Worm (Caenorhabditis elegans) whole organism, early embryonic: ENCODE results near the gene str-33.

ENCODE experiments used
- B0310.2 ChIP-seq: sonication (generic microtip); optimal IDR thresholded peaks from 2 replicates; lab custom pipeline; 2016; ENCODE audit warnings: mild to moderate bottlenecking, missing genetic modification characterization, missing compliant biosample characterization
- F13C5.2 ChIP-seq: sonication (generic microtip); optimal IDR thresholded peaks from 2 replicates; lab custom pipeline; 2017; ENCODE audit warnings: mild to moderate bottlenecking, missing genetic modification characterization, inconsistent platforms, missing compliant biosample characterization
- aly-1 ChIP-seq: sonication (generic microtip); optimal IDR thresholded peaks from 2 replicates; lab custom pipeline; 2016; ENCODE audit warnings: missing genetic modification characterization, missing compliant biosample characterization
- ama-1 ChIP-seq: fragments of 150-350 bp; optimal IDR thresholded peaks from 2 replicates; lab custom pipeline; 2014
- ceh-13 ChIP-seq: fragments of 200-800 bp; sonication (Bioruptor generic); optimal IDR thresholded peaks from 2 replicates; lab custom pipeline; 2018; ENCODE audit warnings: mild to moderate bottlenecking, missing genetic modification characterization, missing compliant biosample characterization
- ceh-36 ChIP-seq: sonication (generic microtip); optimal IDR thresholded peaks from 2 replicates; lab custom pipeline; 2016; ENCODE audit warnings: missing genetic modification characterization, inconsistent platforms, missing compliant biosample characterization
- ets-7 ChIP-seq: sonication (generic microtip); optimal IDR thresholded peaks from 2 replicates; lab custom pipeline; 2016; ENCODE audit warnings: missing genotype, missing genetic modification characterization, missing compliant biosample characterization
- flt-1 ChIP-seq: fragments of 200-800 bp; sonication (Bioruptor generic); IDR thresholded peaks from 2 replicates; pipeline ENCODE4 v1.3.6; 2022; ENCODE audit warnings: missing genetic modification characterization, missing compliant biosample characterization
- hmbx-1 ChIP-seq: sonication (generic microtip); optimal IDR thresholded peaks from 2 replicates; lab custom pipeline; 2016; ENCODE audit warnings: mild to moderate bottlenecking, missing genetic modification characterization, missing compliant biosample characterization
- hmg-4 ChIP-seq: fragments of 200-800 bp; sonication (Bioruptor generic); optimal IDR thresholded peaks from 2 replicates; lab custom pipeline; 2018; ENCODE audit warnings: mild to moderate bottlenecking, missing genetic modification characterization, missing compliant biosample characterization
- hnd-1 ChIP-seq: sonication (generic microtip); optimal IDR thresholded peaks from 2 replicates; lab custom pipeline; 2016; ENCODE audit warnings: missing genetic modification characterization, missing compliant biosample characterization
- pes-1 ChIP-seq: fragments of 200-800 bp; sonication (Bioruptor generic); IDR thresholded peaks from 2 replicates; pipeline ENCODE4 v1.3.6; 2022; ENCODE audit warnings: missing genetic modification reagents, missing genetic modification characterization, missing compliant biosample characterization
- scrt-1 ChIP-seq: fragments of 200-800 bp; sonication (Bioruptor generic); IDR thresholded peaks from 2 replicates; pipeline ENCODE4 v1.3.6; 2022; ENCODE audit warnings: missing genetic modification characterization, missing compliant biosample characterization
- sea-1 ChIP-seq: fragments of 200-800 bp; sonication (Bioruptor generic); conservative IDR thresholded peaks from 2 replicates; pipeline ENCODE4 v1.3.6; 2022; ENCODE audit warnings: missing genetic modification characterization, missing compliant biosample characterization
- tbx-11 ChIP-seq: fragments of 200-800 bp; sonication (Bioruptor generic); IDR thresholded peaks from 2 replicates; pipeline ENCODE4 v1.3.6; 2022; ENCODE audit warnings: missing genetic modification characterization, missing compliant biosample characterization
- tbx-37 ChIP-seq: fragments of 200-800 bp; sonication (Bioruptor generic); conservative IDR thresholded peaks from 2 replicates; pipeline ENCODE4 v1.3.6; 2022; ENCODE audit warnings: missing genetic modification reagents, missing genetic modification characterization, missing compliant biosample characterization
- tra-4 ChIP-seq: sonication (generic microtip); optimal IDR thresholded peaks from 2 replicates; lab custom pipeline; 2017; ENCODE audit warnings: missing genetic modification characterization, missing compliant biosample characterization

The str-33 gene

DNA sequence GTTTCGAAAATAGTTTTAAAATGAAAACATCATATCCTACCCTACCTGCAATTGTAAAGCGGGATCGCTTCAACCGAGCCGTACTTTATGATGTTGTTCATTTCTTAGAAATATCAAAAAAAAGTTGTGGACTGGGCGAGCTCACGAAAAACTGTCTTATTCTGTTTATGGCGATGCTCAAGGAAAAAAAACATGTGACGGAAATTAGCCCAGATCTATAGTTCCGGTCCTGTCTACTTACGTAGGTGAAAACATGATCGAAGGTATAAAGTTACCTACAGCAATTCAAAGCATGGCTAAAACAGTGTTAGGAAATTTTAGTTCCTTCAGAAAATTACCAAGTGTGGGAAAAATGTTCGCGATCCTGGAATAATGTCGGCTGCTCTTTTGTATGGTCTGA lies 7.6 kb upstream of the str-33 start, which contains the start of gene srt-27:
Gene srt-27 (minus strand): TSS at position 101 of the 400 bp plus-strand sequence.
- TF ChIP-seq scrt-1 (no peak), hmbx-1 (tag; lab: Kevin White, UChicago) (no peak), sea-1 (GFP tag; lab: Robert Waterston, UW) (no peak)

DNA sequence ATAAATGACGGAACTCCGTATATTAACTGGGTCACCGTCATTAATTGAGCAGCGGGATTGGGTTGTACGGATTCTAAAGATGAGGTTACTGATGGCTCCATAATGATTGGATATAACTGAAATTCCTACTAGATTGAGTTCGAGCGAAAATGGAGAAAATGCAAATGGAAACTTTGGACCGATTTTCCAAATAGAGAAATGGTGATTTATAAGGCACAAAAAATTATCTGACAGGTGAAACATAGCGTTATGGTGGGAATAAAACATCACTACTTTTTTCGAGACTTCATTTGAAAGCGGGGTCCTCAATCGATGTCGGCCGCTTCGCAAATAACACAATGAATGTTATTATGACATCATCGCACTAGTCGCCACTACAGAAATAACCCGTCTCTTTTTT lies 5.8 kb upstream of the str-33 start, which contains the start of gene srg-60:
Gene srg-60 (minus strand): TSS at position 101 of the 400 bp plus-strand sequence.
- TF ChIP-seq ets-7 (tag; lab: Kevin White, UChicago): no peak
- TF ChIP-seq tbx-11 (GFP tag; lab: Robert Waterston, UW): no peak
- no peak for TF ChIP-seq ceh-36 (tag; lab: Kevin White, UChicago)
- TF ChIP-seq sea-1 (GFP tag; lab: Robert Waterston, UW): no peak
- TF ChIP-seq scrt-1: no peak
- TF ChIP-seq ama-1 (lab: Kevin White, UChicago): no peak
- no peak for TF ChIP-seq B0310.2 (tag; lab: Kevin White, UChicago)
- TF ChIP-seq flt-1 (GFP tag; lab: Robert Waterston, UW): no peak
- TF ChIP-seq tra-4 (tag; lab: Kevin White, UChicago): no peak
- no peak for TF ChIP-seq ceh-13
- TF ChIP-seq F13C5.2 (tag; lab: Kevin White, UChicago): no peak

DNA sequence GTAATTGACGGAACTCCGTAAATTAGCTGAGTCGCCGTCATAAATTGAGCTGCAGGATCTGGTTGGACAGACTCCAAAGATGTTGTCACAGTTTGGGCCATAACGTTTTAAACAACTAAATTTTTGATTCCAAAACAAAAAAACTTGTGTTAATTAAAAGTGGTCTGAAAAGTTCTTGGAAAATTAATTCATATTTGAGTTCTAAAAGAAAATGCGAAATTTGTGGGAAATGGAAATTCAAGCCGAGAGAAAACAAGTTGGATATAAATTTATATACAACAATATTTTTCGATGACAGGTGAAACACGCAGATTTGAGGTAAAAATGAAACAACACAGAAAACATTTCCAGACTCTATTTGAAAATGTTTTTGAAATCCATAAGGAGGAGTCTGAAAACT lies 3.1 kb upstream of the str-33 start, which contains the start of gene srg-59:
Gene srg-59 (minus strand): TSS at position 101 of the 400 bp plus-strand sequence.
- TF ChIP-seq flt-1 (GFP tag; lab: Robert Waterston, UW): no peak
- no peak for TF ChIP-seq ceh-13
- TF ChIP-seq aly-1 (tag; lab: Kevin White, UChicago): no peak
- TF ChIP-seq pes-1: no peak
- no peak for TF ChIP-seq ceh-36 (tag; lab: Kevin White, UChicago)
- no peak for TF ChIP-seq hnd-1
- no peak for TF ChIP-seq B0310.2 (tag; lab: Kevin White, UChicago)
- TF ChIP-seq ets-7 (tag; lab: Kevin White, UChicago): no peak
- TF ChIP-seq hmg-4 (GFP tag; lab: Kevin White, UChicago): no peak
- no peak for TF ChIP-seq tbx-11 (GFP tag; lab: Robert Waterston, UW)
- no peak for TF ChIP-seq ama-1 (lab: Kevin White, UChicago)
- TF ChIP-seq sea-1 (GFP tag; lab: Robert Waterston, UW): no peak
- no peak for TF ChIP-seq tbx-37 (GFP tag; lab: Robert Waterston, UW)
- TF ChIP-seq F13C5.2 (tag; lab: Kevin White, UChicago): no peak
- TF ChIP-seq scrt-1: no peak

- no peak for TF ChIP-seq pes-1
- no peak for TF ChIP-seq ama-1 (lab: Kevin White, UChicago)
- TF ChIP-seq hmg-4 (GFP tag; lab: Kevin White, UChicago): no peak
- TF ChIP-seq ets-7 (tag; lab: Kevin White, UChicago): no peak
- no peak for TF ChIP-seq tra-4 (tag; lab: Kevin White, UChicago)
- TF ChIP-seq F13C5.2 (tag; lab: Kevin White, UChicago): no peak
Observed at ce11 chrV:2727101-2727500, 1.2 kb upstream of the str-33 start, which contains the start of gene str-13. Gene str-13 (minus strand): TSS chrV:2727201.

- TF ChIP-seq pes-1: no peak
- TF ChIP-seq ceh-36 (tag; lab: Kevin White, UChicago): no peak
- no peak for TF ChIP-seq sea-1 (GFP tag; lab: Robert Waterston, UW)
Observed at ce11 chrV:2730784-2731480, 2.6 kb downstream of the str-33 start, which contains the start of gene dod-3. Gene dod-3 (minus strand): TSS chrV:2731098.

ce11 chrV:2734360-2734759 lies 6.0 kb downstream of the str-33 start, which contains the start of gene srg-57:
Gene srg-57 (minus strand): TSS chrV:2734460.
- TF ChIP-seq aly-1 (tag; lab: Kevin White, UChicago): no peak
- no peak for TF ChIP-seq hnd-1
- TF ChIP-seq ceh-13: no peak
- no peak for TF ChIP-seq scrt-1
- no peak for TF ChIP-seq tbx-37 (GFP tag; lab: Robert Waterston, UW)
- TF ChIP-seq F13C5.2 (tag; lab: Kevin White, UChicago): no peak
- no peak for TF ChIP-seq pes-1
- no peak for TF ChIP-seq ets-7 (tag; lab: Kevin White, UChicago)
- no peak for TF ChIP-seq B0310.2 (tag; lab: Kevin White, UChicago)
- TF ChIP-seq tbx-11 (GFP tag; lab: Robert Waterston, UW): no peak
- no peak for TF ChIP-seq tra-4 (tag; lab: Kevin White, UChicago)
- TF ChIP-seq ama-1 (lab: Kevin White, UChicago): no peak

ce11 chrV:2738174-2738573 lies 9.8 kb downstream of the str-33 start, which contains the start of gene srg-56:
Gene srg-56 (minus strand): TSS chrV:2738274.
- TF ChIP-seq ceh-13: no peak
- TF ChIP-seq hnd-1: no peak
- no peak for TF ChIP-seq ceh-36 (tag; lab: Kevin White, UChicago)
- no peak for TF ChIP-seq hmg-4 (GFP tag; lab: Kevin White, UChicago)
- no peak for TF ChIP-seq sea-1 (GFP tag; lab: Robert Waterston, UW)
- TF ChIP-seq flt-1 (GFP tag; lab: Robert Waterston, UW): no peak
- no peak for TF ChIP-seq pes-1
- TF ChIP-seq ama-1 (lab: Kevin White, UChicago): no peak
- no peak for TF ChIP-seq scrt-1
- no peak for TF ChIP-seq tbx-37 (GFP tag; lab: Robert Waterston, UW)

ce11 chrV:2739607-2740006 lies 11.3 kb downstream of the str-33 start:
- TF ChIP-seq tbx-11 (GFP tag; lab: Robert Waterston, UW): no peak
- no peak for TF ChIP-seq hmg-4 (GFP tag; lab: Kevin White, UChicago)
- no peak for TF ChIP-seq B0310.2 (tag; lab: Kevin White, UChicago)
- TF ChIP-seq aly-1 (tag; lab: Kevin White, UChicago): no peak
